Worm (Caenorhabditis elegans): Measurements from ENCODE around the gene mrps-22.

DNA sequence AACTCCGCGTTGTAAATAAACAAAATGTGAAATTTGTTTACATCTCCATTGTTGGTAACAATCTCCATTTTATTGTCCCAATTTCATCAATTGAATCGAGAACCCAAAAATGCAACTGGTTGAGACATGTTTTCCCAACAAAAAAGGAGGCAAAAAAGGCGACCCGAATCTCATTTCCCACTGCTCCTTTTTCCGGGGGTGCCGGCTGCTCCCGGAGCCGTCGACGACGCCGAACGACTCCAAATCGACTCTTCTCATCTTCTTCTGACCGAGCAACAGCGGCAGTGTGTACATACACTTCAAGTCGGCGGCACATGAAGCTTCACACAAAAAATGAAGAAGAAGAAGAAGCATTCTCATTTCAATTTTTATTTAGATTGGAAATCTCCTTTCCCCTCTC is 16.0 kb upstream of the mrps-22 start:
- TF ChIP-seq lsy-2 (tag; optimal IDR thresholded peaks at IDR 0.05) (no peak), zip-8 (tag; optimal IDR thresholded peaks at IDR 0.05) (no peak), nhr-237 (tag; optimal IDR thresholded peaks at IDR 0.05) (no peak)
